Worm (Caenorhabditis elegans) whole organism, late embryonic: ENCODE results near the gene Y55D5A.1.

Source experiments
- ceh-9 ChIP-seq: sonication (generic microtip); optimal IDR thresholded peaks from 2 replicates; lab custom pipeline; 2016; ENCODE audit warnings: mild to moderate bottlenecking, missing genetic modification characterization, inconsistent platforms, missing compliant biosample characterization
- odd-2 ChIP-seq: sonication (generic microtip); optimal IDR thresholded peaks from 2 replicates; lab custom pipeline; 2017; ENCODE audit warnings: antibody characterized with exemption, mild to moderate bottlenecking, missing genetic modification characterization, missing compliant biosample characterization
- zip-5 ChIP-seq: sonication (generic microtip); optimal IDR thresholded peaks from 2 replicates; lab custom pipeline; 2016; ENCODE audit warnings: missing genetic modification characterization, missing compliant biosample characterization

ce11 chrIII:2993963-2994362 is 11.8 kb downstream of the Y55D5A.1 start:
- no peak for TF ChIP-seq zip-5
- no peak for TF ChIP-seq ceh-9 (tag; lab: Kevin White, UChicago)
- TF ChIP-seq odd-2 (tag; lab: Kevin White, UChicago): no peak
